Worm (Caenorhabditis elegans) whole organism, mixed stage, embryonic: ENCODE data around the gene twk-44.

Experiments
- M03D4.4 ChIP-seq: sonication (generic microtip); optimal IDR thresholded peaks from 2 replicates; lab custom pipeline; 2017; ENCODE audit warnings: mild to moderate bottlenecking, missing genetic modification characterization, missing compliant biosample characterization
- blmp-1 ChIP-seq: fragments of 150-350 bp; optimal IDR thresholded peaks from 2 replicates; lab custom pipeline; 2014; ENCODE audit warnings: missing biosample characterization, missing genetic modification characterization
- elt-3 ChIP-seq: fragments of 150-350 bp; optimal IDR thresholded peaks from 2 replicates; lab custom pipeline; 2014; ENCODE audit warnings: missing biosample characterization, missing genetic modification characterization
- flh-1 ChIP-seq: fragments of 200-800 bp; sonication (Bioruptor generic); optimal IDR thresholded peaks from 2 replicates; lab custom pipeline; 2018; ENCODE audit warnings: mild to moderate bottlenecking, missing genetic modification characterization, moderate library complexity, missing compliant biosample characterization
- ham-2 ChIP-seq: fragments of 200-800 bp; sonication (Bioruptor generic); optimal IDR thresholded peaks from 2 replicates; lab custom pipeline; 2018; ENCODE audit warnings: mild to moderate bottlenecking, missing genetic modification characterization, missing compliant biosample characterization
- lin-32 ChIP-seq: fragments of 200-800 bp; sonication (Bioruptor generic); optimal IDR thresholded peaks from 2 replicates; lab custom pipeline; 2018; ENCODE audit warnings: mild to moderate bottlenecking, missing genetic modification characterization, missing compliant biosample characterization
- mep-1 ChIP-seq: fragments of 150-350 bp; optimal IDR thresholded peaks from 2 replicates; lab custom pipeline; 2017; ENCODE audit warnings: missing biosample characterization, missing genetic modification reagents, missing genetic modification characterization, inconsistent platforms
- nhr-12 ChIP-seq: fragments of 150-350 bp; optimal IDR thresholded peaks from 2 replicates; lab custom pipeline; 2014; ENCODE audit warnings: missing biosample characterization, missing genetic modification characterization
- nhr-237 ChIP-seq: fragments of 150-350 bp; optimal IDR thresholded peaks from 2 replicates; lab custom pipeline; 2014; ENCODE audit warnings: missing biosample characterization, missing genetic modification characterization
- snpc-4 ChIP-seq: fragments of 150-350 bp; optimal IDR thresholded peaks from 2 replicates; lab custom pipeline; 2014; ENCODE audit warnings: missing biosample characterization, missing genetic modification characterization
- unc-62 ChIP-seq: fragments of 150-350 bp; optimal IDR thresholded peaks from 2 replicates; lab custom pipeline; 2014; ENCODE audit warnings: missing biosample characterization, missing genetic modification reagents, missing genetic modification characterization
- ztf-11 ChIP-seq: fragments of 150-350 bp; optimal IDR thresholded peaks from 2 replicates; lab custom pipeline; 2014; ENCODE audit warnings: missing biosample characterization, missing genetic modification characterization

- no peak for TF ChIP-seq nhr-237
- no peak for TF ChIP-seq lin-32
- no peak for TF ChIP-seq ztf-11 (tag; lab: Kevin White, UChicago)
- TF ChIP-seq elt-3 (tag; lab: Kevin White, UChicago) = no peak
- no peak for TF ChIP-seq unc-62 (GFP tag; lab: Kevin White, UChicago)
- no peak for TF ChIP-seq snpc-4 (tag; lab: Kevin White, UChicago)
- TF ChIP-seq blmp-1 (tag; lab: Kevin White, UChicago) = no peak
- no peak for TF ChIP-seq mep-1 (tag; lab: Kevin White, UChicago)
- TF ChIP-seq nhr-12 (tag; lab: Kevin White, UChicago) = no peak
- TF ChIP-seq ham-2 = no peak
- no peak for TF ChIP-seq flh-1 (GFP tag; lab: Kevin White, UChicago)
- TF ChIP-seq M03D4.4 (tag; lab: Kevin White, UChicago) = no peak
Observed at ce11 chrX:11607500-11607823, 19.5 kb downstream of the twk-44 start.
